Worm (Caenorhabditis elegans): ENCODE results near the gene F26G1.2.
A peak's percentile ranks its signal among the peaks of the same experiment; 100 is the strongest.

F26G1.2 gene

ce11 chrII:4715676-4716075 lies 47.2 kb upstream of the F26G1.2 start, which contains the start of gene F41C3.8:
F41C3.8 (plus strand) TSS chrII:4716046.
- TF ChIP-seq fkh-10 (GFP tag; optimal IDR thresholded peaks at IDR 0.05) (no peak), lin-39 (tag; optimal IDR thresholded peaks at IDR 0.05) (no peak), nhr-19 (GFP tag; conservative IDR thresholded peaks at IDR 0.05) (no peak), nhr-20 (tag; optimal IDR thresholded peaks at IDR 0.05) (no peak), lir-3 (tag; optimal IDR thresholded peaks at IDR 0.05; ENCODE audit: poor library complexity) (no peak), rnt-1 (tag; optimal IDR thresholded peaks at IDR 0.05) (no peak), alr-1 (tag; optimal IDR thresholded peaks at IDR 0.05; ENCODE audit: borderline replicate concordance) (no peak), grh-1 (GFP tag; IDR thresholded peaks at IDR 0.05) (no peak), ceh-90 (tag; optimal IDR thresholded peaks at IDR 0.05) (no peak), elt-2 (tag; optimal IDR thresholded peaks at IDR 0.05) (peak; percentile 33), sox-4 (tag; optimal IDR thresholded peaks at IDR 0.05) (no peak), nhr-11 (tag; optimal IDR thresholded peaks at IDR 0.05) (no peak), nhr-71 (tag; optimal IDR thresholded peaks at IDR 0.05) (no peak), skn-1 (tag; optimal IDR thresholded peaks at IDR 0.05) (no peak), lin-35 (GFP tag; optimal IDR thresholded peaks at IDR 0.05) (peak in 1 of 2 experiments; percentile 21)

DNA sequence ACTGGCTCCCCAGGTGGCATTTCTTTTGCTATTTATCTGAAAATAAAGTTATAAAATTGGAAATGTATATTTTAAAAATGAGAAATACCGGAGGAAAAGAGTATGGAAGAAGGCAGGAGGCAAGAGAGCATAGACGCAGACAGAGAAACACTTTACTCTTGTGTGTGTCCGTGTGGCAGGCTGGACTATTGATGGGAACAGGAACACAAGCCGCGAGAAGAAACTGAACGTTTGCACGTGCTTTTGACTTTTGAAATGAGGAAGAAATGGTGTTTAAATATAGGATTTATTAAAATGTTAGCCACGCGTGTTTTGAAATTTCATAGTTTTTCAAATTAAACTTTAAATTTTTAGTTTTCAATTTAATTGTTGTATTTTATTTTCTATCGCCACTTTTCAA lies 36.8 kb upstream of the F26G1.2 start, which contains the start of gene F10G7.10:
Gene F10G7.10, minus strand, starts transcription at position 145 of the 400 bp plus-strand sequence.
- TF ChIP-seq nhr-19 (GFP tag; conservative IDR thresholded peaks at IDR 0.05) (no peak), mep-1 (tag; optimal IDR thresholded peaks at IDR 0.05) (peak; percentile 15), mdl-1 (tag; optimal IDR thresholded peaks at IDR 0.05) (peak in 1 of 2 experiments; percentile 19), unc-130 (tag; optimal IDR thresholded peaks at IDR 0.05) (no peak), dpl-1 (GFP tag; optimal IDR thresholded peaks at IDR 0.05) (peak in 1 of 3 experiments; percentile 4), tlp-1 (tag; optimal IDR thresholded peaks at IDR 0.05) (no peak), snu-23 (GFP tag; optimal IDR thresholded peaks at IDR 0.05) (no peak), nhr-12 (tag; optimal IDR thresholded peaks at IDR 0.05) (no peak), lin-14 (GFP tag; optimal IDR thresholded peaks at IDR 0.05) (peak; percentile 56)

DNA sequence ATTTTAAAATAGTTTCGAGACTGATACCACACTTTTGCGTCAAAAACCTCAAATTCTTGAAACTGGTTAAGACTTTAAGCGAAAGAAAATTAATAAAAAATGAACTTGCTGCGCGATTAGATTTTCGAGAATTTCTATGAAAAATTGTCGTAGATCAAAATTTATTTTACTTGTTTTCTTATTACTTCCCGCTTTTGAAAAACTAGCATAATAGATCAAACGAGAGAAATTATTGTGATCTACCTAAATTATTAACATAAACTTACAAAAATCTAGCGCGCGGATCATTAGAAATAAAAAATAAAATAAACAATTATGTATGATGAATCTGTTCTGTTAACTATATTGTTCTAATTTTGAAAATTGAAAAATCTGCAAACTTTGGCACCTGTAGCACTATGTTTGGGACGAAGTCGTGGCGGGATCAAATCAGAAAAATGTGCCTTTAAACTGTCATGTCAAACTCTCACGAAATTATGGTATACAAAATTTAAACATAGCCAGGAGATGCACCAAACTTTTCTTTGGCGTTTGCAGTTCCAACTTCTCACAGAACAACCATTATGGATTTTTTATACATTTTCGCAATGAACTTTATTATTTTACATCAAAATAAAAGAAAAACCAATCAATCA lies 36.0 kb upstream of the F26G1.2 start:
- TF ChIP-seq vab-15 (tag; optimal IDR thresholded peaks at IDR 0.05) (no peak), snpc-4 (tag; optimal IDR thresholded peaks at IDR 0.05) (no peak), ama-1 (optimal IDR thresholded peaks at IDR 0.05) (peak; percentile 10), fos-1 (tag; optimal IDR thresholded peaks at IDR 0.05) (no peak), snu-23 (GFP tag; optimal IDR thresholded peaks at IDR 0.05) (no peak), lin-15B (tag; optimal IDR thresholded peaks at IDR 0.05) (no peak), isw-1 (GFP tag; IDR thresholded peaks at IDR 0.05) (no peak), pqm-1 (tag; optimal IDR thresholded peaks at IDR 0.05) (no peak), efl-3 (GFP tag; optimal IDR thresholded peaks at IDR 0.05) (no peak), fkh-10 (GFP tag; optimal IDR thresholded peaks at IDR 0.05) (no peak), nhr-19 (GFP tag; conservative IDR thresholded peaks at IDR 0.05) (no peak), pax-3 (tag; optimal IDR thresholded peaks at IDR 0.05) (no peak), elt-2 (tag; optimal IDR thresholded peaks at IDR 0.05) (peak; percentile 35)

- TF ChIP-seq nhr-12 (tag; optimal IDR thresholded peaks at IDR 0.05) (no peak), elt-2 (tag; optimal IDR thresholded peaks at IDR 0.05) (no peak), xbp-1 (tag; optimal IDR thresholded peaks at IDR 0.05) (no peak), ets-5 (GFP tag; IDR thresholded peaks at IDR 0.05) (no peak), ceh-8 (GFP tag; optimal IDR thresholded peaks at IDR 0.05) (no peak), dsc-1 (tag; optimal IDR thresholded peaks at IDR 0.05) (no peak), mdl-1 (tag; optimal IDR thresholded peaks at IDR 0.05) (no peak), ceh-63 (GFP tag; optimal IDR thresholded peaks at IDR 0.05) (no peak), egl-13 (tag; optimal IDR thresholded peaks at IDR 0.05) (no peak), ces-1 (GFP tag; optimal IDR thresholded peaks at IDR 0.05) (no peak), egl-27 (tag; optimal IDR thresholded peaks at IDR 0.05) (no peak), nhr-19 (GFP tag; conservative IDR thresholded peaks at IDR 0.05) (no peak), hlh-4 (tag; optimal IDR thresholded peaks at IDR 0.05) (no peak), F16B12.6 (tag; optimal IDR thresholded peaks at IDR 0.05) (no peak), lir-3 (tag; optimal IDR thresholded peaks at IDR 0.05; ENCODE audit: poor library complexity) (no peak), tlp-1 (tag; optimal IDR thresholded peaks at IDR 0.05) (no peak)
Observed at ce11 chrII:4727769-4728168, 35.1 kb upstream of the F26G1.2 start, which contains the start of gene ttr-41. ttr-41 (minus strand) TSS chrII:4727869.

Measured in whole organism, L1 larva.